Worm (Caenorhabditis elegans): ENCODE measurements around the gene hum-4.

- no peak for TF ChIP-seq egl-27 (tag; optimal IDR thresholded peaks at IDR 0.05)
- TF ChIP-seq lsy-2 (tag; optimal IDR thresholded peaks at IDR 0.05), result no peak
- no peak for TF ChIP-seq nhr-11 (tag; optimal IDR thresholded peaks at IDR 0.05)
- no peak for TF ChIP-seq unc-62 (GFP tag; optimal IDR thresholded peaks at IDR 0.05)
- no peak for TF ChIP-seq mdl-1 (tag; optimal IDR thresholded peaks at IDR 0.05)
- TF ChIP-seq nhr-12 (tag; optimal IDR thresholded peaks at IDR 0.05), result no peak
- TF ChIP-seq nhr-237 (tag; optimal IDR thresholded peaks at IDR 0.05), result no peak
- no peak for TF ChIP-seq lin-39 (tag; optimal IDR thresholded peaks at IDR 0.05)
- TF ChIP-seq crh-2 (tag; optimal IDR thresholded peaks at IDR 0.05), result no peak
- TF ChIP-seq unc-39 (tag; optimal IDR thresholded peaks at IDR 0.05), result no peak
These were observed 13.4 kb downstream of the hum-4 start, which contains the start of gene F46C3.6 for ce11 chrX:11419988-11420387.

All from whole organism, L2 larva.